Worm (Caenorhabditis elegans): Measurements from ENCODE around the gene dnj-7.
A peak's percentile ranks its signal among the peaks of the same experiment; 100 is the strongest.

The dnj-7 gene

ce11 chrX:7232158-7232822 lies 37.9 kb downstream of the dnj-7 start:
- TF ChIP-seq lsl-1 (GFP tag; optimal IDR thresholded peaks at IDR 0.05) = no peak
- no peak for TF ChIP-seq B0035.1 (tag; optimal IDR thresholded peaks at IDR 0.05)
- TF ChIP-seq T26A5.8 (tag; optimal IDR thresholded peaks at IDR 0.05) = no peak
- no peak for TF ChIP-seq sdz-38 (tag; optimal IDR thresholded peaks at IDR 0.05)
- no peak for TF ChIP-seq hlh-26 (GFP tag; conservative IDR thresholded peaks at IDR 0.05)
- TF ChIP-seq zim-3 (tag; optimal IDR thresholded peaks at IDR 0.05) = no peak
- TF ChIP-seq attf-5 (GFP tag; optimal IDR thresholded peaks at IDR 0.05) = peak; percentile 36
- no peak for TF ChIP-seq Y67H2A.10 (GFP tag; conservative IDR thresholded peaks at IDR 0.05)
- TF ChIP-seq efl-1 (GFP tag; optimal IDR thresholded peaks at IDR 0.05) = peak; percentile 71
- TF ChIP-seq mel-28 (tag; optimal IDR thresholded peaks at IDR 0.05; ENCODE audit: borderline replicate concordance) = no peak
- TF ChIP-seq F49E8.2 (tag; optimal IDR thresholded peaks at IDR 0.05; ENCODE audit: insufficient read depth) = no peak
- TF ChIP-seq snpc-1.1 (tag; optimal IDR thresholded peaks at IDR 0.05; ENCODE audit: insufficient read depth) = no peak
- no peak for TF ChIP-seq hsf-1 (GFP tag; IDR thresholded peaks at IDR 0.05)
- peak; percentile 81 for TF ChIP-seq zfh-2 (GFP tag; conservative IDR thresholded peaks at IDR 0.05)
- TF ChIP-seq xnd-1 (tag; optimal IDR thresholded peaks at IDR 0.05) = peak; percentile 40
- no peak for TF ChIP-seq ceh-40 (GFP tag; IDR thresholded peaks at IDR 0.05)
- no peak for TF ChIP-seq nhr-90 (tag; optimal IDR thresholded peaks at IDR 0.05)
- peak in 1 of 3 experiments; percentile 11 for TF ChIP-seq lin-35 (GFP tag; optimal IDR thresholded peaks at IDR 0.05)
- TF ChIP-seq nfyb-1 (GFP tag; IDR thresholded peaks at IDR 0.05) = no peak
- no peak for TF ChIP-seq F52B5.7 (tag; optimal IDR thresholded peaks at IDR 0.05)
- no peak for TF ChIP-seq ztf-22 (GFP tag; optimal IDR thresholded peaks at IDR 0.05)
- TF ChIP-seq Y53F4B.3 (GFP tag; IDR thresholded peaks at IDR 0.05) = no peak
- no peak for TF ChIP-seq ztf-25 (GFP tag; IDR thresholded peaks at IDR 0.05)
- TF ChIP-seq ztf-28 (GFP tag; IDR thresholded peaks at IDR 0.05) = 0 out of 2 replicates have a peak, but pooled peaks have one; percentile 45
- TF ChIP-seq snpc-1.3 (tag; optimal IDR thresholded peaks at IDR 0.05; ENCODE audit: insufficient read depth) = no peak
- peak; percentile 31 for TF ChIP-seq K12H6.12 (tag; optimal IDR thresholded peaks at IDR 0.05)
- TF ChIP-seq egrh-3 (GFP tag; IDR thresholded peaks at IDR 0.05) = no peak
- TF ChIP-seq dox-1 (GFP tag; IDR thresholded peaks at IDR 0.05) = peak; percentile 68
- no peak for TF ChIP-seq F57C9.4 (tag; optimal IDR thresholded peaks at IDR 0.05)
- TF ChIP-seq let-607 (tag; optimal IDR thresholded peaks at IDR 0.05) = peak in 1 of 2 experiments; percentile 23
- TF ChIP-seq nfya-2 (GFP tag; IDR thresholded peaks at IDR 0.05) = no peak
- TF ChIP-seq F57A8.1 (GFP tag; optimal IDR thresholded peaks at IDR 0.05) = no peak
- no peak for TF ChIP-seq attf-6 (GFP tag; IDR thresholded peaks at IDR 0.05)
- no peak for TF ChIP-seq K11D2.4 (GFP tag; IDR thresholded peaks at IDR 0.05)
- no peak for TF ChIP-seq snpc-4 (GFP tag; optimal IDR thresholded peaks at IDR 0.05)
- peak in 1 of 4 experiments; percentile 2 for TF ChIP-seq snpc-4 (tag; optimal IDR thresholded peaks at IDR 0.05)
- no peak for TF ChIP-seq him-1 (tag; optimal IDR thresholded peaks at IDR 0.05)
- TF ChIP-seq ama-1 (optimal IDR thresholded peaks at IDR 0.05) = peak; percentile 83
- TF ChIP-seq ama-1 (GFP tag; optimal IDR thresholded peaks at IDR 0.05) = no peak
- TF ChIP-seq gei-17 (GFP tag; optimal IDR thresholded peaks at IDR 0.05) = no peak
- TF ChIP-seq ztf-3 (GFP tag; optimal IDR thresholded peaks at IDR 0.05) = no peak
- TF ChIP-seq hlh-12 (tag; optimal IDR thresholded peaks at IDR 0.05) = no peak
- TF ChIP-seq madf-3 (GFP tag; IDR thresholded peaks at IDR 0.05) = no peak
- TF ChIP-seq somi-1 (GFP tag; optimal IDR thresholded peaks at IDR 0.05) = no peak
- TF ChIP-seq chd-7 (tag; optimal IDR thresholded peaks at IDR 0.05) = peak; percentile 49
- TF ChIP-seq F33H1.4 (GFP tag; IDR thresholded peaks at IDR 0.05) = no peak
- no peak for TF ChIP-seq F39B2.1 (GFP tag; IDR thresholded peaks at IDR 0.05)
- no peak; the same call in 1 of the 2 replicates for TF ChIP-seq aptf-2 (GFP tag; conservative IDR thresholded peaks at IDR 0.05)
